Fruit fly (Drosophila melanogaster) whole organism, wandering third instar larva: ENCODE results near the gene CRMP.
A peak's percentile ranks its signal among the peaks of the same experiment; 100 is the strongest.

Source experiments
- Abd-B ChIP-seq: fragments of >200 bp; optimal IDR thresholded peaks from 2 replicates; lab custom pipeline; 2017; ENCODE audit warnings: missing biosample characterization, missing genetic modification characterization
- Dif ChIP-seq: fragments of 200-275, 200-300 bp; sonication (Bioruptor generic); optimal IDR thresholded peaks from 2 replicates; lab custom pipeline; 2018; ENCODE audit warnings: missing biosample characterization, missing genetic modification characterization; ENCODE audit not compliant: partially characterized antibody
- Hr78 ChIP-seq: fragments of >200 bp; optimal IDR thresholded peaks from 2 replicates; lab custom pipeline; 2017; ENCODE audit warnings: missing biosample characterization, missing genetic modification characterization
- fru ChIP-seq: fragments of 200-800 bp; sonication (Bioruptor generic); optimal IDR thresholded peaks from 3 replicates; lab custom pipeline; 2016; ENCODE audit warnings: missing biosample characterization, mild to moderate bottlenecking, missing genetic modification characterization
- jim ChIP-seq: fragments of 175-275, 200-325 bp; sonication (Bioruptor generic); optimal IDR thresholded peaks from 2 replicates; lab custom pipeline; 2016; ENCODE audit warnings: missing biosample characterization, mild to moderate bottlenecking, missing genetic modification characterization
- usp ChIP-seq: fragments of >200 bp; optimal IDR thresholded peaks from 2 replicates; lab custom pipeline; 2017; ENCODE audit warnings: missing biosample characterization, missing genetic modification characterization

DNA sequence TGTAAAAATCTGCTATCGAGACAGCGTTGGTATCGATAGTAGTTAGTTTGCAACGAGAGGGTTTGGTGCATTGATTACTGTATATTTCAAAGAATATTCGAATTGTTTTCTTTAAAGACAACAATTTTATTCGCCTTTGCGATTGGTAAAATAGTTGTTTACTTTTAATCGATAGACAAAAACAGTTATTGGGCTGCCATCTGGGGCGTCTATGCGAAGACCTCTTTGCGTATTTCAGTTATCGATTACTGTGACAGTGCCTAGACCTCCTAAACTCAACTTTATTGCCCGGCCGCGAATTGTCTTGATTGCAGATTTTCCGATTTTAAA is 42.2 kb downstream of the CRMP start, which contains the start of gene Atu:
- TF ChIP-seq usp, result no peak
- no peak for TF ChIP-seq Abd-B (GFP tag; lab: Kevin White, UChicago)
- TF ChIP-seq jim, result no peak
- TF ChIP-seq fru (GFP tag; lab: Kevin White, UChicago), result peak; percentile 43
- TF ChIP-seq Dif (GFP tag; lab: Kevin White, UChicago), result peak; percentile 68
- no peak for TF ChIP-seq Hr78 (GFP tag; lab: Kevin White, UChicago)
